Fruit fly (Drosophila melanogaster) whole organism, embryonic: ENCODE measurements around the gene gce.

Source experiments
- CG10431 ChIP-seq: fragments of 200-800 bp; sonication (Bioruptor generic); optimal IDR thresholded peaks from 3 replicates; lab custom pipeline; 2018; ENCODE audit warnings: missing biosample characterization, mild to moderate bottlenecking, missing genetic modification characterization
- CG11093 ChIP-seq: fragments of 200-800 bp; sonication (Bioruptor generic); IDR thresholded peaks from 3 replicates; pipeline ENCODE4 v1.3.6; 2022; ENCODE audit warnings: missing biosample characterization, missing genetic modification characterization
- CG12942 ChIP-seq: fragments of 200-800 bp; sonication (Bioruptor generic); optimal IDR thresholded peaks from 3 replicates; lab custom pipeline; 2016; ENCODE audit warnings: missing biosample characterization, missing genetic modification characterization
- CG15479 ChIP-seq: fragments of 200-800 bp; sonication (Bioruptor generic); optimal IDR thresholded peaks from 3 replicates; lab custom pipeline; 2019; ENCODE audit warnings: missing biosample characterization, mild to moderate bottlenecking, missing genetic modification characterization, moderate library complexity
- CG17385 ChIP-seq: fragments of 200-800 bp; sonication (Bioruptor generic); optimal IDR thresholded peaks from 3 replicates; lab custom pipeline; 2018; ENCODE audit warnings: missing biosample characterization, mild to moderate bottlenecking, missing genetic modification characterization
- CG17612 ChIP-seq: fragments of 200-800 bp; sonication (Bioruptor generic); IDR thresholded peaks from 2 replicates; pipeline ENCODE4 v1.3.6; 2022; ENCODE audit warnings: missing biosample characterization, missing genetic modification characterization
- CG2875 ChIP-seq: fragments of 200-800 bp; sonication (Bioruptor generic); optimal IDR thresholded peaks from 2 replicates; lab custom pipeline; 2017; ENCODE audit warnings: missing biosample characterization, mild to moderate bottlenecking, missing genetic modification characterization, missing genetic modification reagents
- CG3163 ChIP-seq: fragments of 200-800 bp; sonication (Bioruptor generic); optimal IDR thresholded peaks from 3 replicates; lab custom pipeline; 2016; ENCODE audit warnings: missing biosample characterization, missing genetic modification characterization
- CG34224 ChIP-seq: fragments of 200-800 bp; sonication (Bioruptor generic); IDR thresholded peaks from 3 replicates; pipeline ENCODE4 v1.3.6; 2022; ENCODE audit warnings: missing biosample characterization, missing genetic modification characterization; ENCODE audit not compliant: partially characterized antibody
- CG3847 ChIP-seq: fragments of 200-800 bp; sonication (Bioruptor generic); IDR thresholded peaks from 2 replicates; pipeline ENCODE4 v1.3.6; 2022; ENCODE audit warnings: missing biosample characterization, missing genetic modification characterization
- CG4282 ChIP-seq: fragments of 200-800 bp; sonication (Bioruptor generic); optimal IDR thresholded peaks from 2 replicates; lab custom pipeline; 2016; ENCODE audit warnings: missing biosample characterization, missing genetic modification characterization
- CG4328 ChIP-seq: fragments of 200-800 bp; sonication (Bioruptor generic); optimal IDR thresholded peaks from 3 replicates; lab custom pipeline; 2017; ENCODE audit warnings: missing biosample characterization, missing genetic modification reagents, missing genetic modification characterization
- CG4854 ChIP-seq: fragments of 200-800 bp; sonication (Bioruptor generic); optimal IDR thresholded peaks from 2 replicates; lab custom pipeline; 2016; ENCODE audit warnings: missing biosample characterization, missing genetic modification characterization, inconsistent platforms
- CG5180 ChIP-seq: fragments of 200-800 bp; sonication (Bioruptor generic); optimal IDR thresholded peaks from 3 replicates; lab custom pipeline; 2017; ENCODE audit warnings: missing biosample characterization, missing genetic modification characterization, mild to moderate bottlenecking, moderate library complexity, missing genetic modification reagents
- CG7987 ChIP-seq: fragments of 200-800 bp; sonication (Bioruptor generic); optimal IDR thresholded peaks from 2 replicates; lab custom pipeline; 2018; ENCODE audit warnings: missing biosample characterization, mild to moderate bottlenecking, missing genetic modification characterization, moderate library complexity
- CG8089 ChIP-seq: fragments of 200-800 bp; sonication (Bioruptor generic); optimal IDR thresholded peaks from 3 replicates; lab custom pipeline; 2016; ENCODE audit warnings: missing biosample characterization, missing genetic modification characterization
- CkIIα-i1 ChIP-seq: fragments of 200-800 bp; sonication (Bioruptor generic); IDR thresholded peaks from 2 replicates; pipeline ENCODE4 v1.3.6; 2022; ENCODE audit warnings: missing biosample characterization, missing genetic modification characterization
- CrebB ChIP-seq: fragments of 200-800 bp; sonication (Bioruptor generic); optimal IDR thresholded peaks from 3 replicates; lab custom pipeline; 2018; ENCODE audit warnings: missing biosample characterization, mild to moderate bottlenecking, missing genetic modification characterization
- Drgx ChIP-seq: fragments of 200-800 bp; sonication (Bioruptor generic); IDR thresholded peaks from 2 replicates; pipeline ENCODE4 v1.3.6; 2022; ENCODE audit warnings: missing biosample characterization, missing genetic modification characterization
- NK7.1 ChIP-seq: fragments of 200-800 bp; sonication (Bioruptor generic); optimal IDR thresholded peaks from 3 replicates; lab custom pipeline; 2016; ENCODE audit warnings: missing biosample characterization, missing genetic modification characterization
- Nf-YB ChIP-seq: fragments of 200-800 bp; sonication (Bioruptor generic); optimal IDR thresholded peaks from 3 replicates; lab custom pipeline; 2019; ENCODE audit warnings: missing biosample characterization, mild to moderate bottlenecking, missing genetic modification characterization, moderate library complexity
- Pdp1 ChIP-seq, 2 experiments: fragments of 200-800 bp; sonication (Bioruptor generic); optimal IDR thresholded peaks; 3 replicates each; lab custom pipeline; 2016; ENCODE audit warnings: missing biosample characterization in 2 of 2, missing genetic modification characterization in 2 of 2, mild to moderate bottlenecking in 1 of 2, moderate library complexity in 1 of 2
- Sox102F ChIP-seq: fragments of 200-800 bp; sonication (Bioruptor generic); optimal IDR thresholded peaks from 2 replicates; lab custom pipeline; 2018; ENCODE audit warnings: missing biosample characterization, mild to moderate bottlenecking, missing genetic modification characterization, moderate library complexity
- Tbp ChIP-seq: fragments of >200 bp; optimal IDR thresholded peaks from 2 replicates; lab custom pipeline; 2018; ENCODE audit warnings: missing biosample characterization, missing genetic modification characterization
- bcd ChIP-seq: fragments of 200-800 bp; sonication (Bioruptor generic); optimal IDR thresholded peaks from 2 replicates; lab custom pipeline; 2017; ENCODE audit warnings: missing biosample characterization, mild to moderate bottlenecking, missing genetic modification characterization
- br ChIP-seq: fragments of >200 bp; optimal IDR thresholded peaks from 2 replicates; lab custom pipeline; 2017
- cato ChIP-seq: fragments of 200-800 bp; sonication (Bioruptor generic); optimal IDR thresholded peaks from 2 replicates; lab custom pipeline; 2016; ENCODE audit warnings: missing biosample characterization, missing genetic modification characterization, borderline replicate concordance
- dan ChIP-seq: fragments of 200-800 bp; sonication (Bioruptor generic); IDR thresholded peaks from 2 replicates; pipeline ENCODE4 v1.3.6; 2022; ENCODE audit warnings: missing biosample characterization, missing genetic modification characterization
- ems ChIP-seq: fragments of 200-800 bp; sonication (Bioruptor generic); optimal IDR thresholded peaks from 3 replicates; lab custom pipeline; 2016; ENCODE audit warnings: missing biosample characterization, missing genetic modification characterization
- en ChIP-seq: fragments of 200-800 bp; sonication (Bioruptor generic); optimal IDR thresholded peaks from 2 replicates; lab custom pipeline; 2016; ENCODE audit warnings: missing biosample characterization, missing genetic modification characterization
- esg ChIP-seq: fragments of 200-800 bp; sonication (Bioruptor generic); conservative IDR thresholded peaks from 2 replicates; pipeline ENCODE4 v1.3.6; 2022; ENCODE audit warnings: missing biosample characterization, missing genetic modification characterization
- fd64A ChIP-seq: fragments of 200-800 bp; sonication (Bioruptor generic); optimal IDR thresholded peaks from 3 replicates; lab custom pipeline; 2018; ENCODE audit warnings: missing biosample characterization, mild to moderate bottlenecking, missing genetic modification characterization
- fd96Cb ChIP-seq: fragments of 200-800 bp; sonication (Bioruptor generic); optimal IDR thresholded peaks from 2 replicates; lab custom pipeline; 2018; ENCODE audit warnings: missing biosample characterization, mild to moderate bottlenecking, missing genetic modification characterization, moderate library complexity
- ftz-f1 ChIP-seq: fragments of 200-800 bp; sonication (Bioruptor generic); optimal IDR thresholded peaks from 2 replicates; lab custom pipeline; 2016; ENCODE audit warnings: missing biosample characterization, missing genetic modification characterization
- gsb-n ChIP-seq: fragments of 200-800 bp; sonication (Bioruptor generic); optimal IDR thresholded peaks from 3 replicates; lab custom pipeline; 2018; ENCODE audit warnings: missing biosample characterization, mild to moderate bottlenecking, missing genetic modification characterization
- lbe ChIP-seq: fragments of 200-800 bp; sonication (Bioruptor generic); optimal IDR thresholded peaks from 2 replicates; lab custom pipeline; 2016; ENCODE audit warnings: missing biosample characterization, mild to moderate bottlenecking, missing genetic modification characterization
- lola ChIP-seq, 3 experiments: fragments of >200 bp in 2 of 3; fragments of 200-800 bp in 1 of 3; sonication (Bioruptor generic) in 1 of 3; optimal IDR thresholded peaks; 2 replicates each; lab custom pipeline; 2017 to 2019; ENCODE audit warnings: missing biosample characterization in 3 of 3, missing genetic modification characterization in 3 of 3, mild to moderate bottlenecking in 1 of 3, moderate library complexity in 1 of 3
- lov ChIP-seq, 2 experiments: fragments of 200-800 bp in 1 of 2; fragments of >200 bp in 1 of 2; sonication (Bioruptor generic) in 1 of 2; IDR thresholded peaks in 1 of 2; optimal IDR thresholded peaks in 1 of 2; 2 replicates in 1 of 2; 3 replicates in 1 of 2; pipeline versions ENCODE4 v1.3.6 to Lab custom; 2017 to 2022; ENCODE audit warnings: missing biosample characterization in 1 of 2, missing genetic modification characterization in 1 of 2
- nerfin-1 ChIP-seq: fragments of 200-800 bp; sonication (Bioruptor generic); optimal IDR thresholded peaks from 3 replicates; lab custom pipeline; 2019; ENCODE audit warnings: missing biosample characterization, mild to moderate bottlenecking, missing genetic modification characterization, moderate library complexity
- onecut ChIP-seq: fragments of 200-800 bp; sonication (Bioruptor generic); IDR thresholded peaks from 2 replicates; pipeline ENCODE4 v1.3.6; 2022; ENCODE audit warnings: missing biosample characterization, missing genetic modification characterization
- p53 ChIP-seq: fragments of 200-800 bp; sonication (Bioruptor generic); optimal IDR thresholded peaks from 2 replicates; lab custom pipeline; 2016; ENCODE audit warnings: missing biosample characterization, missing genetic modification characterization
- prd ChIP-seq, 3 experiments: fragments of >200 bp in 2 of 3; fragments of 200-800 bp in 1 of 3; sonication (Bioruptor generic) in 1 of 3; optimal IDR thresholded peaks in 2 of 3; IDR thresholded peaks in 1 of 3; 2 replicates in 2 of 3; 3 replicates in 1 of 3; pipeline versions ENCODE4 v1.3.6 to Lab custom; 2017 to 2022; ENCODE audit warnings: missing biosample characterization in 1 of 3, missing genetic modification characterization in 1 of 3
- salm ChIP-seq: fragments of 200-800 bp; sonication (Bioruptor generic); optimal IDR thresholded peaks from 2 replicates; lab custom pipeline; 2018; ENCODE audit warnings: missing biosample characterization, mild to moderate bottlenecking, missing genetic modification characterization
- shn ChIP-seq: fragments of 200-800 bp; sonication (Bioruptor generic); optimal IDR thresholded peaks from 3 replicates; lab custom pipeline; 2016; ENCODE audit warnings: missing biosample characterization, missing genetic modification characterization
- unpg ChIP-seq: fragments of 200-800 bp; sonication (Bioruptor generic); optimal IDR thresholded peaks from 3 replicates; lab custom pipeline; 2018; ENCODE audit warnings: missing biosample characterization, mild to moderate bottlenecking, missing genetic modification characterization, moderate library complexity
- vvl ChIP-seq: fragments of 200-800 bp; sonication (Bioruptor generic); IDR thresholded peaks from 2 replicates; pipeline ENCODE4 v1.3.6; 2022; ENCODE audit warnings: missing biosample characterization, missing genetic modification characterization
- zf30C ChIP-seq: fragments of 200-800 bp; sonication (Bioruptor generic); optimal IDR thresholded peaks from 3 replicates; lab custom pipeline; 2018; ENCODE audit warnings: missing biosample characterization, mild to moderate bottlenecking, missing genetic modification characterization

Gene gce

DNA sequence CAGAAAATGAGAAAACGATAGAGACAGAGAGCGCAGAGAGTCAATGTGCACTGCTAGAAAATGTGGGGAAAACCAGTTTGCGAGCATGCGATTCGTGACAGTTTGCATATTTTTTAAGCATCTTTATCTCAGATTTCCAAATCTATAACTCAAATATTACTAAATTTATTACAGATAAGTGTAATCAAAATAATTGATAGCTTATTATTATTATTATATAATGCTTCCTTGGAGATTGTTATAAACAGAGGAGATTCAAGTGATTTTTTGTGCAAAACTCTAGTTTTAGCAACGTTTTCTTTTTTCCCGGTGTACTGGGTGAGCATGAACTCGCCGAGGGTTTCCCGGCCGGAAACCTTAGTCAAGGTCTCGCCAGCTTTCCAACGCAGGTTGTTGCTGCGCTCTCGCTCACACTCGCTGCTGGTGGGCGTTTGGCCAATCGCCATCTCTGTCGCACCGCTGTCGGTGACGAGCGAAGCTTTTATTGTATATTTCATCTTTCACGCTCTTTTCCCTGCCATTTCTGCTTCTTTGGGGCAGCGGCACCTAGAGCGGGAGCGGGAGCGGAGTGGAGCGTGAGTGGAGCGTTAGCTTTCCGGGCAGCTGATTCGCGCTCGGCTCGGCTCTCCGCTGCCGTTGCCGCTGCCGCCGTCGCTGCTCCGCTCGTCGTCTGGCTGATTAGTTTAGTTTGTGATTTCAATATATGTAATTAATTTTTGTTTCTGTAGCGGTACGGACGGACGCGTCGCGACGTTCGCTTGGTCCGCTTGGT is 918 bp downstream of the gce start (continued):
- TF ChIP-seq lbe (GFP tag; lab: Kevin White, UChicago) (peak; percentile 30), Tbp (GFP tag; lab: Kevin White, UChicago) (no peak), onecut (GFP tag; lab: Robert Waterston, UW) (peak; percentile 90), esg (GFP tag; lab: Robert Waterston, UW) (peak; percentile 97), en (peak; percentile 21), CG4282 (peak; percentile 47), CrebB (tag; lab: Kevin White, UChicago) (peak; percentile 96), br (lab: Kevin White, UChicago) (no peak), prd (optimal IDR thresholded peaks at IDR 0.05; lab: Kevin White, UChicago) (no peak), prd (GFP tag; IDR thresholded peaks at IDR 0.05; lab: Robert Waterston, UW) (peak; percentile 97), fd96Cb (peak; percentile 98), CG3163 (GFP tag; lab: Kevin White, UChicago) (peak; percentile 57), dan (GFP tag; lab: Robert Waterston, UW) (peak; percentile 63; the same call in 1 of the 2 replicates), CG17385 (GFP tag; lab: Kevin White, UChicago) (peak; percentile 96), CG10431 (GFP tag; lab: Kevin White, UChicago) (peak; percentile 84), Nf-YB (GFP tag; lab: Kevin White, UChicago) (peak; percentile 86), salm (tag; lab: Kevin White, UChicago) (peak; percentile 96), CG11093 (GFP tag; lab: Robert Waterston, UW) (peak; percentile 97), NK7.1 (GFP tag; lab: Kevin White, UChicago) (peak; percentile 48), CG4328 (peak; percentile 97), CG8089 (GFP tag; lab: Kevin White, UChicago) (peak; percentile 35), CG7987 (GFP tag; lab: Kevin White, UChicago) (peak; percentile 86), CG4854 (GFP tag; lab: Kevin White, UChicago) (peak; percentile 81), zf30C (GFP tag; lab: Kevin White, UChicago) (peak; percentile 92), ftz-f1 (GFP tag; lab: Kevin White, UChicago) (peak; percentile 99), cato (GFP tag; lab: Kevin White, UChicago) (peak; percentile 95), p53 (peak; percentile 22), CkIIα-i1 (peak; percentile 82; the same call in 1 of the 2 replicates), Pdp1 (GFP tag; optimal IDR thresholded peaks at IDR 0.05; lab: Kevin White, UChicago) (peak; percentile 80 to 82), CG3847 (GFP tag; lab: Robert Waterston, UW) (peak; percentile 98), bcd (GFP tag; lab: Kevin White, UChicago) (peak; percentile 99), ems (GFP tag; lab: Kevin White, UChicago) (peak; percentile 75), fd64A (GFP tag; lab: Kevin White, UChicago) (peak; percentile 87), gsb-n (tag; lab: Kevin White, UChicago) (peak; percentile 94), Sox102F (peak; percentile 98), CG5180 (peak; percentile 89), shn (GFP tag; lab: Kevin White, UChicago) (peak; percentile 68), CG12942 (GFP tag; lab: Kevin White, UChicago) (peak; percentile 95), CG2875 (GFP tag; lab: Kevin White, UChicago) (peak; percentile 93), CG34224 (GFP tag; lab: Robert Waterston, UW) (peak; percentile 55), CG17612 (GFP tag; lab: Robert Waterston, UW) (peak; percentile 84), Drgx (peak; percentile 95), nerfin-1 (tag; lab: Kevin White, UChicago) (peak; percentile 95), CG15479 (GFP tag; lab: Kevin White, UChicago) (no peak), vvl (GFP tag; lab: Robert Waterston, UW) (peak; percentile 97), lola (GFP tag; optimal IDR thresholded peaks at IDR 0.05; lab: Kevin White, UChicago) (peak in 1 of 3 experiments; percentile 94), unpg (GFP tag; lab: Kevin White, UChicago) (peak; percentile 97), lov (optimal IDR thresholded peaks at IDR 0.05; lab: Kevin White, UChicago) (no peak), lov (GFP tag; IDR thresholded peaks at IDR 0.05; lab: Robert Waterston, UW) (peak; percentile 86; the same call in 2 of the 3 replicates)
